Fruit fly (Drosophila melanogaster): Measurements from ENCODE around the gene CG42717.

DNA sequence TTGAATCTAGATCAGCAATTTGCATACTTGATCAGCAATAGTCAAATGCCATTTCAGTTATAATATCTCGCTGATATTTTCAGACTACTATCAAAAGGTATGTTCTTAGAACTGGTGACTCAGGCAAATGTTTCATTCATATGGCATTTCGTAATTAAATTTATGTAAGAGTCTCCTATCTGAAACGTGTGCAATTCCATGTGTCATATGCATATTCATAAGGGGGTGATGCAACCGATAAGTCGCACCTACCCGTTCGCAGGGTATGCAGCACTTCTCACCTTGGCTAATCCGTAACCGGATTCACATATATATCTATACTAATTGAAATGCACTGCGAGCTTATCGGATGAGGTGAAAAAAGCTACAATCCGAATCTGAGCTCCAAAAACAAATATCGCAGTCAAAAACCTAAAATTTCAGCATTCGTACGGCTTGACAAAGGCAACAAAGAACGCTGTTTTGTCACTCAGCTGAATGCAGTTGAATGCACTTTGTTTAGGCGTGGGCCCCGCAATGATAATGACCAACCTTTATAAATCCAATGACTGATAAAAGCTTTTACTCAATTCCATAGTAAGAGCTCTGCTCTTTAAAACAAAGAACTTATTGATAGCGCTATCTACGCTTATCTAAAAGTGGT is 4.8 kb upstream of the CG42717 start:
- TF ChIP-seq CTCF (optimal IDR thresholded peaks at IDR 0.05): no peak
- no peak for TF ChIP-seq CG8478 (optimal IDR thresholded peaks at IDR 0.05)
